Fruit fly (Drosophila melanogaster) whole organism, embryonic: ENCODE data around the gene CG8301.

Source experiments
- Ada2b ChIP-seq: fragments of 200-800 bp; sonication (Bioruptor generic); IDR thresholded peaks from 2 replicates; pipeline ENCODE4 v1.3.6; 2022; ENCODE audit warnings: missing biosample characterization, missing genetic modification characterization
- CG1024 ChIP-seq: fragments of 200-800 bp; sonication (Bioruptor generic); IDR thresholded peaks from 2 replicates; pipeline ENCODE4 v1.3.6; 2022; ENCODE audit warnings: missing biosample characterization, missing genetic modification characterization
- CG10654 ChIP-seq: fragments of 200-800 bp; sonication (Bioruptor generic); optimal IDR thresholded peaks from 2 replicates; lab custom pipeline; 2016; ENCODE audit warnings: missing biosample characterization, missing genetic modification characterization
- CG10959 ChIP-seq: fragments of 200-800 bp; sonication (Bioruptor generic); IDR thresholded peaks from 2 replicates; pipeline ENCODE4 v1.3.6; 2022; ENCODE audit warnings: missing biosample characterization, missing genetic modification characterization
- CG11560 ChIP-seq: fragments of 200-800 bp; sonication (Bioruptor generic); IDR thresholded peaks from 3 replicates; pipeline ENCODE4 v1.3.6; 2022; ENCODE audit warnings: missing biosample characterization, missing genetic modification characterization
- CG12236 ChIP-seq: fragments of 200-800 bp; sonication (Bioruptor generic); optimal IDR thresholded peaks from 2 replicates; lab custom pipeline; 2016; ENCODE audit warnings: missing biosample characterization, missing genetic modification characterization
- CG12659 ChIP-seq: fragments of 200-800 bp; sonication (Bioruptor generic); optimal IDR thresholded peaks from 3 replicates; lab custom pipeline; 2017; ENCODE audit warnings: mild to moderate bottlenecking, missing biosample characterization, missing genetic modification reagents, missing genetic modification characterization
- CG13424 ChIP-seq: fragments of 200-800 bp; sonication (Bioruptor generic); optimal IDR thresholded peaks from 2 replicates; lab custom pipeline; 2019; ENCODE audit warnings: missing biosample characterization, mild to moderate bottlenecking, missing genetic modification characterization, moderate library complexity
- CG14014 ChIP-seq: fragments of 200-800 bp; sonication (Bioruptor generic); IDR thresholded peaks from 2 replicates; pipeline ENCODE4 v1.3.6; 2022; ENCODE audit warnings: missing biosample characterization, missing genetic modification characterization
- CG14860 ChIP-seq: fragments of 200-800 bp; sonication (Bioruptor generic); IDR thresholded peaks from 3 replicates; pipeline ENCODE4 v1.3.6; 2022; ENCODE audit warnings: missing biosample characterization, missing genetic modification characterization; ENCODE audit not compliant: partially characterized antibody
- CG1529 ChIP-seq: fragments of 200-800 bp; sonication (Bioruptor generic); optimal IDR thresholded peaks from 3 replicates; lab custom pipeline; 2018; ENCODE audit warnings: missing biosample characterization, missing genetic modification characterization
- CG1647 ChIP-seq: fragments of 200-800 bp; sonication (Bioruptor generic); optimal IDR thresholded peaks from 3 replicates; lab custom pipeline; 2016; ENCODE audit warnings: missing biosample characterization, missing genetic modification characterization
- CG18599 ChIP-seq: fragments of 200-800 bp; sonication (Bioruptor generic); optimal IDR thresholded peaks from 3 replicates; lab custom pipeline; 2017; ENCODE audit warnings: missing biosample characterization, missing genetic modification characterization, mild to moderate bottlenecking, moderate library complexity, missing genetic modification reagents
- CG30403 ChIP-seq: fragments of 200-800 bp; sonication (Bioruptor generic); optimal IDR thresholded peaks from 3 replicates; lab custom pipeline; 2016; ENCODE audit warnings: missing biosample characterization, missing genetic modification characterization
- CG4282 ChIP-seq: fragments of 200-800 bp; sonication (Bioruptor generic); optimal IDR thresholded peaks from 2 replicates; lab custom pipeline; 2016; ENCODE audit warnings: missing biosample characterization, missing genetic modification characterization
- CG6254 ChIP-seq: fragments of 200-800 bp; sonication (Bioruptor generic); optimal IDR thresholded peaks from 3 replicates; lab custom pipeline; 2017; ENCODE audit warnings: mild to moderate bottlenecking, missing biosample characterization, missing genetic modification reagents, missing genetic modification characterization
- CG8478 ChIP-seq: fragments of >200 bp; optimal IDR thresholded peaks from 2 replicates; lab custom pipeline; 2018
- D19A ChIP-seq: fragments of 200-800 bp; optimal IDR thresholded peaks from 3 replicates; lab custom pipeline; 2019; ENCODE audit warnings: missing biosample characterization, mild to moderate bottlenecking, missing genetic modification characterization, moderate library complexity
- Dad ChIP-seq: fragments of 200-800 bp; sonication (Bioruptor generic); optimal IDR thresholded peaks from 3 replicates; lab custom pipeline; 2016; ENCODE audit warnings: missing biosample characterization, missing genetic modification characterization
- Dip3 ChIP-seq: fragments of 200-800 bp; sonication (Bioruptor generic); optimal IDR thresholded peaks from 3 replicates; lab custom pipeline; 2016; ENCODE audit warnings: missing biosample characterization, missing genetic modification characterization
- Drgx ChIP-seq: fragments of 200-800 bp; sonication (Bioruptor generic); IDR thresholded peaks from 2 replicates; pipeline ENCODE4 v1.3.6; 2022; ENCODE audit warnings: missing biosample characterization, missing genetic modification characterization
- HLH3B ChIP-seq: fragments of 200-800 bp; sonication (Bioruptor generic); IDR thresholded peaks from 2 replicates; pipeline ENCODE4 v1.3.6; 2022; ENCODE audit warnings: missing biosample characterization, missing genetic modification characterization
- HmgZ ChIP-seq: fragments of 200-800 bp; sonication (Bioruptor generic); optimal IDR thresholded peaks from 2 replicates; lab custom pipeline; 2018; ENCODE audit warnings: missing biosample characterization, mild to moderate bottlenecking, missing genetic modification characterization
- Hr3 ChIP-seq: fragments of 200-800 bp; sonication (Bioruptor generic); optimal IDR thresholded peaks from 3 replicates; lab custom pipeline; 2016; ENCODE audit warnings: missing biosample characterization, missing genetic modification characterization
- Hr39 ChIP-seq: fragments of >200 bp; optimal IDR thresholded peaks from 2 replicates; lab custom pipeline; 2017
- Hsf ChIP-seq: fragments of 200-800 bp; sonication (Bioruptor generic); optimal IDR thresholded peaks from 3 replicates; lab custom pipeline; 2016; ENCODE audit warnings: missing biosample characterization, missing genetic modification characterization
- Lhr ChIP-seq: fragments of 200-800 bp; sonication (Bioruptor generic); optimal IDR thresholded peaks from 3 replicates; lab custom pipeline; 2017; ENCODE audit warnings: mild to moderate bottlenecking, missing biosample characterization, missing genetic modification reagents, missing genetic modification characterization
- MBD-R2 ChIP-seq: fragments of 200-800 bp; sonication (Bioruptor generic); IDR thresholded peaks from 2 replicates; pipeline ENCODE4 v1.3.6; 2022; ENCODE audit warnings: missing biosample characterization, missing genetic modification characterization
- PHDP ChIP-seq: fragments of 200-800 bp; sonication (Bioruptor generic); optimal IDR thresholded peaks from 3 replicates; lab custom pipeline; 2018; ENCODE audit warnings: missing biosample characterization, mild to moderate bottlenecking, missing genetic modification characterization, moderate library complexity
- Ravus ChIP-seq: fragments of 200-800 bp; sonication (Bioruptor generic); IDR thresholded peaks from 2 replicates; pipeline ENCODE4 v1.3.6; 2022; ENCODE audit warnings: missing biosample characterization, missing genetic modification characterization
- Rx ChIP-seq: fragments of 200-800 bp; sonication (Bioruptor generic); IDR thresholded peaks from 2 replicates; pipeline ENCODE4 v1.3.6; 2022; ENCODE audit warnings: missing biosample characterization, missing genetic modification characterization
- Vsx1 ChIP-seq: fragments of 200-800 bp; sonication (Bioruptor generic); optimal IDR thresholded peaks from 2 replicates; lab custom pipeline; 2017; ENCODE audit warnings: missing biosample characterization, mild to moderate bottlenecking, missing genetic modification characterization, missing genetic modification reagents
- ash1 ChIP-seq: fragments of 200-800 bp; sonication (Bioruptor generic); optimal IDR thresholded peaks from 2 replicates; lab custom pipeline; 2018; ENCODE audit warnings: missing biosample characterization, mild to moderate bottlenecking, missing genetic modification characterization
- az2 ChIP-seq: fragments of 200-800 bp; sonication (Bioruptor generic); optimal IDR thresholded peaks from 3 replicates; lab custom pipeline; 2016; ENCODE audit warnings: missing biosample characterization, missing genetic modification characterization
- bsh ChIP-seq, 2 experiments: fragments of 200-800 bp; sonication (Bioruptor generic); optimal IDR thresholded peaks; 2 replicates each; lab custom pipeline; 2017 to 2018; ENCODE audit warnings: mild to moderate bottlenecking in 2 of 2, missing biosample characterization in 2 of 2, missing genetic modification characterization in 2 of 2, moderate library complexity in 1 of 2
- cad ChIP-seq: fragments of >200 bp; optimal IDR thresholded peaks from 2 replicates; lab custom pipeline; 2017; ENCODE audit warnings: missing biosample characterization, missing genetic modification characterization
- crol ChIP-seq: fragments of 200-800 bp; sonication (Bioruptor generic); IDR thresholded peaks from 2 replicates; pipeline ENCODE4 v1.3.6; 2022; ENCODE audit warnings: missing biosample characterization, missing genetic modification characterization
- gsb ChIP-seq: fragments of 200-800 bp; sonication (Bioruptor generic); IDR thresholded peaks from 2 replicates; pipeline ENCODE4 v1.3.6; 2022; ENCODE audit warnings: missing biosample characterization, missing genetic modification characterization
- ham ChIP-seq: fragments of 200-800 bp; sonication (Bioruptor generic); IDR thresholded peaks from 2 replicates; pipeline ENCODE4 v1.3.6; 2022; ENCODE audit warnings: missing biosample characterization, missing genetic modification characterization
- kah ChIP-seq: fragments of 200-800 bp; sonication (Bioruptor generic); optimal IDR thresholded peaks from 2 replicates; lab custom pipeline; 2018; ENCODE audit warnings: missing biosample characterization, mild to moderate bottlenecking, missing genetic modification characterization
- lov ChIP-seq, 2 experiments: fragments of 200-800 bp in 1 of 2; fragments of >200 bp in 1 of 2; sonication (Bioruptor generic) in 1 of 2; IDR thresholded peaks in 1 of 2; optimal IDR thresholded peaks in 1 of 2; 2 replicates in 1 of 2; 3 replicates in 1 of 2; pipeline versions ENCODE4 v1.3.6 to Lab custom; 2017 to 2022; ENCODE audit warnings: missing biosample characterization in 1 of 2, missing genetic modification characterization in 1 of 2
- nmo ChIP-seq: fragments of 200-800 bp; sonication (Bioruptor generic); optimal IDR thresholded peaks from 2 replicates; lab custom pipeline; 2018; ENCODE audit warnings: missing biosample characterization, mild to moderate bottlenecking, missing genetic modification characterization, moderate library complexity
- ranshi ChIP-seq: fragments of 200-800 bp; sonication (Bioruptor generic); IDR thresholded peaks from 2 replicates; pipeline ENCODE4 v1.3.6; 2022; ENCODE audit warnings: missing biosample characterization, missing genetic modification characterization
- row ChIP-seq: fragments of 200-800 bp; sonication (Bioruptor generic); IDR thresholded peaks from 3 replicates; pipeline ENCODE4 v1.3.6; 2022; ENCODE audit warnings: missing biosample characterization, missing genetic modification characterization
- sima ChIP-seq: fragments of 200-800 bp; sonication (Bioruptor generic); optimal IDR thresholded peaks from 2 replicates; lab custom pipeline; 2016; ENCODE audit warnings: missing biosample characterization, missing genetic modification characterization
- stwl ChIP-seq: fragments of 200-800 bp; sonication (Bioruptor generic); optimal IDR thresholded peaks from 3 replicates; lab custom pipeline; 2018; ENCODE audit warnings: missing biosample characterization, mild to moderate bottlenecking, missing genetic modification characterization, moderate library complexity
- toy ChIP-seq: fragments of 200-800 bp; sonication (Bioruptor generic); IDR thresholded peaks from 2 replicates; pipeline ENCODE4 v1.3.6; 2022; ENCODE audit warnings: missing biosample characterization, missing genetic modification characterization
- unc-4 ChIP-seq: fragments of 200-800 bp; sonication (Bioruptor generic); IDR thresholded peaks from 2 replicates; pipeline ENCODE4 v1.3.6; 2022; ENCODE audit warnings: missing biosample characterization, missing genetic modification characterization; ENCODE audit not compliant: partially characterized antibody
- wdn ChIP-seq: fragments of 200-800 bp; sonication (Bioruptor generic); IDR thresholded peaks from 2 replicates; pipeline ENCODE4 v1.3.6; 2022; ENCODE audit warnings: missing biosample characterization, missing genetic modification characterization
- zfh1 ChIP-seq: fragments of 200-800 bp; sonication (Bioruptor generic); IDR thresholded peaks from 3 replicates; pipeline ENCODE4 v1.3.6; 2022; ENCODE audit warnings: missing biosample characterization, missing genetic modification characterization

The CG8301 gene

DNA sequence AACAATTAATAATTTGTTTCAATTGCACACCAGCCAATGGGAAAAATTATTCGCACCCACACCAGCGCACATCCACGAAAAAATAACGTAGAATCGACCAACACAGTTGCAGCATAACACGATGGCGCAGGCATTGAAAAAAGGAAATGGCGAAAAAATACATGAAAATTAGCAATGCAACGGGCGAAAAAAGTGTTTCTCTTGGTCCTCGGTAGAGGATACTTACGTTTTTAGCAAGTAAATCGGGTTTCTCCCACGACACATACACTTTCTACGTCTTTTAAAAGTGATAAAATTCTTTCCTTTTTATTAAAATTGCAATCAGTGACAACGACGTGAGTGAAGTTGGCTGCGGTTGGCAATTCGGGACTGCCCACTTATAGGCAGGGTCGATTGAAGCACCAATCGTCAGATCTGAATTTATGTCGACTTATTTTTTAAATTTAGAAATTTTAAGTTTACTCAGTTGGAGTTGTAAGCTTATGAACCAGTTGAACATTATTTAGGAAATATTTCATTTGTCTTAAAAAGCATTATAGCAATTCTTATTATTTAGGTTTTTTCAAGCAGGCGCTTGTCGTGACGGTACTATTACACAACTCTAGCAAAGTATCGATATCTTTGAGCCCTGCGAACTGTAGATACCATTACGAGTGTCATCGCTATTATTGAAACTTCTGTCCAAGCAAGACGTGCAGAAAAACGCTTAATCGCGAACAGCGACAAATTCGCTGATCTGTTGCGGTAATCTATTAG, 3.5 kb upstream of the CG8301 start, which contains the start of the genes Kap-alpha3 and Son (continued):
- TF ChIP-seq CG1024 (GFP tag; lab: Robert Waterston, UW) (peak; percentile 85), cad (GFP tag; lab: Kevin White, UChicago) (no peak), Dip3 (GFP tag; lab: Kevin White, UChicago) (peak; percentile 95), CG12236 (GFP tag; lab: Kevin White, UChicago) (peak; percentile 86), Hr3 (peak; percentile 90), Rx (GFP tag; lab: Robert Waterston, UW) (peak; percentile 87), CG12659 (GFP tag; lab: Kevin White, UChicago) (peak; percentile 98), Ravus (GFP tag; lab: Robert Waterston, UW) (peak; percentile 43), CG14860 (GFP tag; lab: Robert Waterston, UW) (peak; percentile 81), Hr39 (no peak), MBD-R2 (peak; percentile 67; the same call in 1 of the 2 replicates), CG11560 (tag; lab: Robert Waterston, UW) (peak; percentile 71; the same call in 2 of the 3 replicates), wdn (GFP tag; lab: Robert Waterston, UW) (peak; percentile 74; the same call in 1 of the 2 replicates), ranshi (GFP tag; lab: Robert Waterston, UW) (peak; percentile 85), CG13424 (peak; percentile 89), lov (optimal IDR thresholded peaks at IDR 0.05; lab: Kevin White, UChicago) (no peak), lov (GFP tag; IDR thresholded peaks at IDR 0.05; lab: Robert Waterston, UW) (peak; percentile 92), CG1647 (GFP tag; lab: Kevin White, UChicago) (peak; percentile 91), CG18599 (GFP tag; lab: Kevin White, UChicago) (peak; percentile 94), toy (peak; percentile 69; the same call in 1 of the 2 replicates), az2 (peak; percentile 83), PHDP (peak; percentile 86), kah (GFP tag; lab: Kevin White, UChicago) (peak; percentile 85), row (GFP tag; lab: Robert Waterston, UW) (peak; percentile 95), CG1529 (GFP tag; lab: Kevin White, UChicago) (peak; percentile 88), CG6254 (GFP tag; lab: Kevin White, UChicago) (peak; percentile 73), CG14014 (GFP tag; lab: Robert Waterston, UW) (peak; percentile 86), CG10654 (GFP tag; lab: Kevin White, UChicago) (peak; percentile 90), Hsf (GFP tag; lab: Kevin White, UChicago) (peak; percentile 95), Dad (GFP tag; lab: Kevin White, UChicago) (peak; percentile 95), unc-4 (GFP tag; lab: Robert Waterston, UW) (peak; percentile 85), HLH3B (peak; percentile 85), CG10959 (GFP tag; lab: Robert Waterston, UW) (peak; percentile 78), Ada2b (peak; percentile 76), ham (GFP tag; lab: Robert Waterston, UW) (peak; percentile 63; the same call in 1 of the 2 replicates), CG4282 (GFP tag; lab: Kevin White, UChicago) (peak; percentile 87), CG8478 (lab: Kevin White, UChicago) (no peak), Lhr (GFP tag; lab: Kevin White, UChicago) (peak; percentile 93), Vsx1 (GFP tag; lab: Kevin White, UChicago) (peak; percentile 86), HmgZ (tag; lab: Kevin White, UChicago) (peak; percentile 95), zfh1 (GFP tag; lab: Robert Waterston, UW) (peak; percentile 81), bsh (GFP tag; optimal IDR thresholded peaks at IDR 0.05; lab: Kevin White, UChicago) (peak; percentile 44 to 80), nmo (peak; percentile 95), CG30403 (GFP tag; lab: Kevin White, UChicago) (peak; percentile 94), ash1 (GFP tag; lab: Kevin White, UChicago) (peak; percentile 90), Drgx (GFP tag; lab: Robert Waterston, UW) (peak; percentile 47; the same call in 1 of the 2 replicates), crol (GFP tag; lab: Robert Waterston, UW) (peak; percentile 29; the same call in 1 of the 2 replicates), stwl (peak; percentile 81), sima (GFP tag; lab: Kevin White, UChicago) (peak; percentile 62), D19A (tag; lab: Kevin White, UChicago) (peak; percentile 69), gsb (GFP tag; lab: Robert Waterston, UW) (peak; percentile 68)
